Fruit fly (Drosophila melanogaster) whole organism, embryonic: ENCODE results near the gene CG1463.

Experiments used
- Abd-B ChIP-seq: fragments of 200-800 bp; sonication (Bioruptor generic); optimal IDR thresholded peaks from 2 replicates; lab custom pipeline; 2018; ENCODE audit warnings: missing biosample characterization, mild to moderate bottlenecking, missing genetic modification characterization, moderate library complexity
- Bdp1 ChIP-seq: fragments of 200-800 bp; sonication (Bioruptor generic); optimal IDR thresholded peaks from 3 replicates; lab custom pipeline; 2016; ENCODE audit warnings: missing biosample characterization, missing genetic modification characterization
- CG10147 ChIP-seq: fragments of 200-800 bp; sonication (Bioruptor generic); optimal IDR thresholded peaks from 2 replicates; lab custom pipeline; 2019; ENCODE audit warnings: missing biosample characterization, mild to moderate bottlenecking, missing genetic modification characterization, moderate library complexity
- CG10565 ChIP-seq: fragments of 200-800 bp; sonication (Bioruptor generic); optimal IDR thresholded peaks from 3 replicates; lab custom pipeline; 2016; ENCODE audit warnings: missing biosample characterization, mild to moderate bottlenecking, missing genetic modification characterization
- CG11398 ChIP-seq: fragments of 200-800 bp; sonication (Bioruptor generic); optimal IDR thresholded peaks from 2 replicates; lab custom pipeline; 2016; ENCODE audit warnings: missing biosample characterization, missing genetic modification characterization
- CG11504 ChIP-seq: fragments of 200-800 bp; sonication (Bioruptor generic); optimal IDR thresholded peaks from 3 replicates; lab custom pipeline; 2019; ENCODE audit warnings: missing biosample characterization, mild to moderate bottlenecking, missing genetic modification characterization, moderate library complexity
- CG17186 ChIP-seq: fragments of 200-800 bp; sonication (Bioruptor generic); optimal IDR thresholded peaks from 3 replicates; lab custom pipeline; 2017; ENCODE audit warnings: missing biosample characterization, missing genetic modification reagents, missing genetic modification characterization
- CG17385 ChIP-seq: fragments of 200-800 bp; sonication (Bioruptor generic); optimal IDR thresholded peaks from 3 replicates; lab custom pipeline; 2018; ENCODE audit warnings: missing biosample characterization, mild to moderate bottlenecking, missing genetic modification characterization
- CG17829 ChIP-seq: fragments of 200-800 bp; optimal IDR thresholded peaks from 2 replicates; lab custom pipeline; 2019; ENCODE audit warnings: missing biosample characterization, mild to moderate bottlenecking, missing genetic modification characterization, moderate library complexity
- CG18476 ChIP-seq: fragments of 200-800 bp; sonication (Bioruptor generic); optimal IDR thresholded peaks from 2 replicates; lab custom pipeline; 2016; ENCODE audit warnings: missing biosample characterization, mild to moderate bottlenecking, missing genetic modification characterization
- CG2202 ChIP-seq: fragments of 200-800 bp; sonication (Bioruptor generic); optimal IDR thresholded peaks from 2 replicates; lab custom pipeline; 2018; ENCODE audit warnings: missing biosample characterization, mild to moderate bottlenecking, missing genetic modification characterization
- CG34422 ChIP-seq: fragments of 200-800 bp; sonication (Bioruptor generic); IDR thresholded peaks from 3 replicates; pipeline ENCODE4 v1.3.6; 2022; ENCODE audit warnings: missing biosample characterization, missing genetic modification characterization
- CG4282 ChIP-seq: fragments of 200-800 bp; sonication (Bioruptor generic); optimal IDR thresholded peaks from 2 replicates; lab custom pipeline; 2016; ENCODE audit warnings: missing biosample characterization, missing genetic modification characterization
- CG4404 ChIP-seq: fragments of 200-800 bp; sonication (Bioruptor generic); IDR thresholded peaks from 2 replicates; pipeline ENCODE4 v1.3.6; 2022; ENCODE audit warnings: missing biosample characterization, missing genetic modification characterization
- CG4730 ChIP-seq: fragments of 200-800 bp; sonication (Bioruptor generic); IDR thresholded peaks from 2 replicates; pipeline ENCODE4 v1.3.6; 2022; ENCODE audit warnings: missing biosample characterization, missing genetic modification characterization
- CG4854 ChIP-seq: fragments of 200-800 bp; sonication (Bioruptor generic); optimal IDR thresholded peaks from 2 replicates; lab custom pipeline; 2016; ENCODE audit warnings: missing biosample characterization, missing genetic modification characterization, inconsistent platforms
- CG6689 ChIP-seq: fragments of 200-800 bp; sonication (Bioruptor generic); IDR thresholded peaks from 2 replicates; pipeline ENCODE4 v1.3.6; 2022; ENCODE audit warnings: missing biosample characterization, missing genetic modification characterization
- CG7928 ChIP-seq: fragments of 200-800 bp; sonication (Bioruptor generic); optimal IDR thresholded peaks from 2 replicates; lab custom pipeline; 2017; ENCODE audit warnings: missing biosample characterization, mild to moderate bottlenecking, missing genetic modification characterization
- CG7963 ChIP-seq: fragments of 200-800 bp; sonication (Bioruptor generic); IDR thresholded peaks from 3 replicates; pipeline ENCODE4 v1.3.6; 2022; ENCODE audit warnings: missing biosample characterization, missing genetic modification characterization; ENCODE audit not compliant: partially characterized antibody
- D19A ChIP-seq: fragments of 200-800 bp; optimal IDR thresholded peaks from 3 replicates; lab custom pipeline; 2019; ENCODE audit warnings: missing biosample characterization, mild to moderate bottlenecking, missing genetic modification characterization, moderate library complexity
- Ets65A ChIP-seq: fragments of 200-800 bp; sonication (Bioruptor generic); peaks from one replicate; lab custom pipeline; 2016; ENCODE audit warnings: missing biosample characterization, missing genetic modification characterization
- Gsc ChIP-seq: fragments of 200-800 bp; sonication (Bioruptor generic); IDR thresholded peaks from 2 replicates; pipeline ENCODE4 v1.3.6; 2022; ENCODE audit warnings: missing biosample characterization, missing genetic modification characterization
- Hand ChIP-seq: fragments of 200-800 bp; sonication (Bioruptor generic); optimal IDR thresholded peaks from 2 replicates; lab custom pipeline; 2017; ENCODE audit warnings: mild to moderate bottlenecking, missing biosample characterization, missing genetic modification reagents, missing genetic modification characterization
- Hr39 ChIP-seq: fragments of >200 bp; optimal IDR thresholded peaks from 2 replicates; lab custom pipeline; 2017
- Nf-YB ChIP-seq: fragments of 200-800 bp; sonication (Bioruptor generic); optimal IDR thresholded peaks from 3 replicates; lab custom pipeline; 2019; ENCODE audit warnings: missing biosample characterization, mild to moderate bottlenecking, missing genetic modification characterization, moderate library complexity
- Oaz ChIP-seq: fragments of 200-800 bp; sonication (Bioruptor generic); IDR thresholded peaks from 2 replicates; pipeline ENCODE4 v1.3.6; 2022; ENCODE audit warnings: missing biosample characterization, missing genetic modification characterization
- Scr ChIP-seq: fragments of 200-800 bp; sonication (Bioruptor generic); IDR thresholded peaks from 2 replicates; pipeline ENCODE4 v1.3.6; 2022; ENCODE audit warnings: missing biosample characterization, missing genetic modification characterization; ENCODE audit not compliant: partially characterized antibody
- Sox100B ChIP-seq: fragments of 200-800 bp; sonication (Bioruptor generic); optimal IDR thresholded peaks from 3 replicates; lab custom pipeline; 2018; ENCODE audit warnings: missing biosample characterization, mild to moderate bottlenecking, missing genetic modification characterization
- TFAM ChIP-seq: fragments of 200-800 bp; sonication (Bioruptor generic); optimal IDR thresholded peaks from 2 replicates; lab custom pipeline; 2017; ENCODE audit warnings: missing biosample characterization, missing genetic modification characterization, inconsistent platforms
- aop ChIP-seq: fragments of 200-800 bp; sonication (Bioruptor generic); IDR thresholded peaks from 2 replicates; pipeline ENCODE4 v1.3.6; 2022; ENCODE audit warnings: missing biosample characterization, missing genetic modification characterization
- cas ChIP-seq: fragments of 200-800 bp; sonication (Bioruptor generic); IDR thresholded peaks from 2 replicates; pipeline ENCODE4 v1.3.6; 2022; ENCODE audit warnings: missing biosample characterization, missing genetic modification characterization
- ci ChIP-seq: fragments of 200-800 bp; sonication (Bioruptor generic); IDR thresholded peaks from 3 replicates; pipeline ENCODE4 v1.3.6; 2022; ENCODE audit warnings: missing biosample characterization, missing genetic modification characterization
- corto ChIP-seq: fragments of 200-800 bp; sonication (Bioruptor generic); optimal IDR thresholded peaks from 2 replicates; lab custom pipeline; 2016; ENCODE audit warnings: missing biosample characterization, mild to moderate bottlenecking, missing genetic modification characterization, moderate library complexity
- da ChIP-seq: fragments of 200-800 bp; sonication (Bioruptor generic); optimal IDR thresholded peaks from 2 replicates; lab custom pipeline; 2016; ENCODE audit warnings: missing biosample characterization, missing genetic modification characterization
- esg ChIP-seq: fragments of 200-800 bp; sonication (Bioruptor generic); conservative IDR thresholded peaks from 2 replicates; pipeline ENCODE4 v1.3.6; 2022; ENCODE audit warnings: missing biosample characterization, missing genetic modification characterization
- gcm ChIP-seq: fragments of 200-800 bp; sonication (Bioruptor generic); optimal IDR thresholded peaks from 2 replicates; lab custom pipeline; 2019; ENCODE audit warnings: missing biosample characterization, mild to moderate bottlenecking, missing genetic modification characterization, moderate library complexity
- insv ChIP-seq, 2 experiments: fragments of 200-800 bp; sonication (Bioruptor generic); optimal IDR thresholded peaks; 3 replicates each; lab custom pipeline; 2016 to 2018; ENCODE audit warnings: missing biosample characterization in 2 of 2, missing genetic modification characterization in 2 of 2
- ken ChIP-seq: fragments of 200-800 bp; sonication (Bioruptor generic); IDR thresholded peaks from 3 replicates; pipeline ENCODE4 v1.3.6; 2022; ENCODE audit warnings: missing biosample characterization, missing genetic modification characterization
- knrl ChIP-seq: fragments of 200-800 bp; sonication (Bioruptor generic); IDR thresholded peaks from 3 replicates; pipeline ENCODE4 v1.3.6; 2022; ENCODE audit warnings: missing biosample characterization, missing genetic modification characterization; ENCODE audit not compliant: partially characterized antibody
- mld ChIP-seq: fragments of 200-800 bp; sonication (Bioruptor generic); IDR thresholded peaks from 3 replicates; pipeline ENCODE4 v1.3.6; 2022; ENCODE audit warnings: missing biosample characterization, missing genetic modification characterization; ENCODE audit not compliant: partially characterized antibody
- nmo ChIP-seq: fragments of 200-800 bp; sonication (Bioruptor generic); optimal IDR thresholded peaks from 2 replicates; lab custom pipeline; 2018; ENCODE audit warnings: missing biosample characterization, mild to moderate bottlenecking, missing genetic modification characterization, moderate library complexity
- pb ChIP-seq: fragments of 200-800 bp; sonication (Bioruptor generic); optimal IDR thresholded peaks from 3 replicates; lab custom pipeline; 2016; ENCODE audit warnings: missing biosample characterization, missing genetic modification characterization
- pho ChIP-seq: fragments of 200-800 bp; sonication (Bioruptor generic); optimal IDR thresholded peaks from 2 replicates; lab custom pipeline; 2016; ENCODE audit warnings: missing biosample characterization, missing genetic modification characterization
- pzg ChIP-seq: fragments of 200-800 bp; sonication (Bioruptor generic); optimal IDR thresholded peaks from 3 replicates; lab custom pipeline; 2018; ENCODE audit warnings: missing biosample characterization, mild to moderate bottlenecking, missing genetic modification characterization, moderate library complexity
- slou ChIP-seq: fragments of 200-800 bp; sonication (Bioruptor generic); optimal IDR thresholded peaks from 3 replicates; lab custom pipeline; 2016; ENCODE audit warnings: missing biosample characterization, missing genetic modification characterization
- stwl ChIP-seq: fragments of 200-800 bp; sonication (Bioruptor generic); optimal IDR thresholded peaks from 3 replicates; lab custom pipeline; 2018; ENCODE audit warnings: missing biosample characterization, mild to moderate bottlenecking, missing genetic modification characterization, moderate library complexity
- tap ChIP-seq: fragments of 200-800 bp; optimal IDR thresholded peaks from 3 replicates; lab custom pipeline; 2019; ENCODE audit warnings: missing biosample characterization, mild to moderate bottlenecking, missing genetic modification characterization, moderate library complexity
- vfl ChIP-seq: fragments of 200-800 bp; sonication (Bioruptor generic); optimal IDR thresholded peaks from 2 replicates; lab custom pipeline; 2016; ENCODE audit warnings: missing biosample characterization, missing genetic modification characterization
- vvl ChIP-seq: fragments of 200-800 bp; sonication (Bioruptor generic); IDR thresholded peaks from 2 replicates; pipeline ENCODE4 v1.3.6; 2022; ENCODE audit warnings: missing biosample characterization, missing genetic modification characterization

The CG1463 gene

dm6 chrX:12591223-12592120 is 20.0 kb downstream of the CG1463 start (continued):
- no peak for TF ChIP-seq ken (GFP tag; lab: Robert Waterston, UW)
- peak; percentile 41 for TF ChIP-seq gcm (GFP tag; lab: Kevin White, UChicago)
- TF ChIP-seq corto (GFP tag; lab: Kevin White, UChicago): no peak
- TF ChIP-seq CG11398 (GFP tag; lab: Kevin White, UChicago): peak; percentile 49
- TF ChIP-seq CG6689: no peak
- no peak for TF ChIP-seq CG4730 (GFP tag; lab: Robert Waterston, UW)
- peak; percentile 19 for TF ChIP-seq pho (GFP tag; lab: Kevin White, UChicago)
- no peak for TF ChIP-seq CG7963
- no peak for TF ChIP-seq CG7928 (GFP tag; lab: Kevin White, UChicago)
- TF ChIP-seq CG17186 (GFP tag; lab: Kevin White, UChicago): no peak
- no peak for TF ChIP-seq tap (tag; lab: Kevin White, UChicago)
- TF ChIP-seq cas (GFP tag; lab: Robert Waterston, UW): no peak
- TF ChIP-seq CG4282: peak; percentile 74
- no peak; the same call in 1 of the 3 replicates for TF ChIP-seq ci (GFP tag; lab: Robert Waterston, UW)
- peak; percentile 46 for TF ChIP-seq Nf-YB (GFP tag; lab: Kevin White, UChicago)
- peak; percentile 87 for TF ChIP-seq vvl (GFP tag; lab: Robert Waterston, UW)
- no peak for TF ChIP-seq stwl (tag; lab: Kevin White, UChicago)
- TF ChIP-seq pb (GFP tag; lab: Kevin White, UChicago): peak; percentile 48
- peak; percentile 47 for TF ChIP-seq CG17829
- no peak for TF ChIP-seq CG10565
- peak; percentile 54 for TF ChIP-seq D19A (tag; lab: Kevin White, UChicago)
- TF ChIP-seq CG4854: no peak
- TF ChIP-seq pzg (GFP tag; lab: Kevin White, UChicago): no peak
- TF ChIP-seq CG34422: no peak; the same call in 2 of the 3 replicates
- peak; percentile 66 for TF ChIP-seq CG11504 (tag; lab: Kevin White, UChicago)
- peak; percentile 41 for TF ChIP-seq CG17385
- TF ChIP-seq mld: no peak
- TF ChIP-seq CG2202: no peak
- no peak for TF ChIP-seq vfl
- TF ChIP-seq Hr39 (lab: Kevin White, UChicago): no peak
- TF ChIP-seq CG10147 (GFP tag; lab: Kevin White, UChicago): no peak
- peak; percentile 46 for TF ChIP-seq Bdp1 (GFP tag; lab: Kevin White, UChicago)
- no peak for TF ChIP-seq slou
- TF ChIP-seq insv (GFP tag; optimal IDR thresholded peaks at IDR 0.05; lab: Kevin White, UChicago): no peak
- TF ChIP-seq Scr (GFP tag; lab: Robert Waterston, UW): no peak
- peak; percentile 93 for TF ChIP-seq Ets65A (GFP tag; lab: Kevin White, UChicago)
- TF ChIP-seq CG4404 (GFP tag; lab: Robert Waterston, UW): peak; percentile 24; the same call in 1 of the 2 replicates
- TF ChIP-seq aop (GFP tag; lab: Robert Waterston, UW): no peak
- no peak for TF ChIP-seq Abd-B
- TF ChIP-seq Sox100B (GFP tag; lab: Kevin White, UChicago): peak; percentile 77
- TF ChIP-seq CG18476 (GFP tag; lab: Kevin White, UChicago): peak; percentile 14
- no peak; the same call in 2 of the 3 replicates for TF ChIP-seq knrl (GFP tag; lab: Robert Waterston, UW)
- no peak for TF ChIP-seq esg
- peak; percentile 63 for TF ChIP-seq nmo
- TF ChIP-seq Oaz (GFP tag; lab: Robert Waterston, UW): no peak
- no peak for TF ChIP-seq da (GFP tag; lab: Kevin White, UChicago)
- TF ChIP-seq Gsc (GFP tag; lab: Robert Waterston, UW): no peak
- TF ChIP-seq Hand (GFP tag; lab: Kevin White, UChicago): no peak
- no peak for TF ChIP-seq TFAM
